Worm (Caenorhabditis elegans) whole organism, young adult: ENCODE measurements around the gene nasp-2.

Experiments used
- hlh-12 ChIP-seq: sonication (generic microtip); optimal IDR thresholded peaks from 2 replicates; lab custom pipeline; 2016; ENCODE audit warnings: missing genetic modification characterization, missing compliant biosample characterization
- hsf-1 ChIP-seq: fragments of 200-800 bp; sonication (Bioruptor generic); IDR thresholded peaks from 2 replicates; pipeline ENCODE4 v1.3.6; 2022; ENCODE audit warnings: missing genetic modification reagents, missing genetic modification characterization, missing compliant biosample characterization
- madf-8 ChIP-seq: fragments of 200-800 bp; sonication (Bioruptor generic); conservative IDR thresholded peaks from 2 replicates; pipeline ENCODE4 v1.3.6; 2022; ENCODE audit warnings: missing genetic modification reagents, missing genetic modification characterization, missing compliant biosample characterization
- nhr-80 ChIP-seq: sonication (generic microtip); optimal IDR thresholded peaks from 2 replicates; lab custom pipeline; 2016; ENCODE audit warnings: missing genetic modification characterization, missing compliant biosample characterization

DNA sequence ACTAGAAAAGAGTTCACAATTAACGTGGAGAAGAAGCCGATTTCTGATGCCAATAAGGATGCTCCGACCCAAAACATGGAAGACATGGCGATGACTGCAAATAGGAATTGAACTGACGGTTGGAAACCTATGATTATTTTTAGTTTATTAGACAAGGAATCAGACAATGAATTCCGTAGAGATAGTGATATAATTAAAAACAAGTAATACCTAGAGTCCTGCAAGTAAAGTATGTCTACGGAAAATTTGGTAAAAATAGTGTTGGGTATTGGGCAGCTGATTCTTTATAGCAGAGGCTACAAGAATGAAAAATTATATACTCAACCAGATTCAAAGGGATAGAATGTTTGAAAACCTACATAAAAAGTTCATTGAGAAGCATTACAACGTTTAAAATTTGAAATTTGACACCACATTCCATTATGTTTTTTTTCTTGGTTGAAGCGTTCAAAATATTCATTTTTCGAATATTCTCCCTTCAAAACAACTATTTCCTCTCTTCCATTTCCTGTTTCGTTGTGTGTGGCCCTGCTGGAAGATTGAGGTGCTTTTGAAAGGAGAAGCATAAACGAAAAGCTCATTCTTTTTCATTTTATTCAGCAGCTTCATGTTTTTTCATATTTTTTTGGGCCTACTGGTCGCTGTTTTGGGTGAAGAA, 27.7 kb upstream of the nasp-2 start, which contains the start of the genes str-4 and lgc-48:
- no peak for TF ChIP-seq hlh-12
- no peak for TF ChIP-seq hsf-1 (GFP tag; lab: Robert Waterston, UW)
- TF ChIP-seq madf-8, result no peak
- no peak for TF ChIP-seq nhr-80
